Worm (Caenorhabditis elegans): ENCODE data around the gene hpo-9.
A peak's percentile ranks its signal among the peaks of the same experiment; 100 is the strongest.

hpo-9 gene

ce11 chrV:7264042-7264441 is 27.1 kb upstream of the hpo-9 start, which contains the start of gene C13A2.9:
Gene C13A2.9, minus strand, starts transcription at chrV:7264142.
- TF ChIP-seq efl-3 (GFP tag; optimal IDR thresholded peaks at IDR 0.05) = no peak
- TF ChIP-seq ama-1 (optimal IDR thresholded peaks at IDR 0.05) = no peak
- no peak for TF ChIP-seq nhr-77 (tag; optimal IDR thresholded peaks at IDR 0.05)
- no peak for TF ChIP-seq lin-35 (GFP tag; optimal IDR thresholded peaks at IDR 0.05)
- TF ChIP-seq snpc-4 (tag; optimal IDR thresholded peaks at IDR 0.05) = no peak
- TF ChIP-seq unc-98 (GFP tag; IDR thresholded peaks at IDR 0.05) = no peak
- TF ChIP-seq tlp-1 (tag; optimal IDR thresholded peaks at IDR 0.05) = no peak
- no peak for TF ChIP-seq nhr-11 (tag; optimal IDR thresholded peaks at IDR 0.05)
- no peak for TF ChIP-seq lin-13 (GFP tag; optimal IDR thresholded peaks at IDR 0.05)
- TF ChIP-seq jun-1 (tag; optimal IDR thresholded peaks at IDR 0.05) = no peak
- no peak for TF ChIP-seq zag-1 (tag; optimal IDR thresholded peaks at IDR 0.05)
- no peak for TF ChIP-seq ztf-11 (tag; optimal IDR thresholded peaks at IDR 0.05)
- no peak for TF ChIP-seq C04F5.9 (tag; optimal IDR thresholded peaks at IDR 0.05)
- no peak for TF ChIP-seq ceh-90 (tag; optimal IDR thresholded peaks at IDR 0.05)
- TF ChIP-seq fkh-10 (GFP tag; optimal IDR thresholded peaks at IDR 0.05) = no peak
- TF ChIP-seq ceh-63 (GFP tag; optimal IDR thresholded peaks at IDR 0.05) = no peak
- no peak for TF ChIP-seq nhr-71 (tag; optimal IDR thresholded peaks at IDR 0.05)

- TF ChIP-seq ztf-11 (tag; optimal IDR thresholded peaks at IDR 0.05) (no peak), nhr-20 (tag; optimal IDR thresholded peaks at IDR 0.05) (no peak), isw-1 (GFP tag; IDR thresholded peaks at IDR 0.05) (no peak), fkh-10 (GFP tag; optimal IDR thresholded peaks at IDR 0.05) (no peak), grh-1 (GFP tag; IDR thresholded peaks at IDR 0.05) (no peak), aha-1 (tag; optimal IDR thresholded peaks at IDR 0.05) (no peak)
Observed at ce11 chrV:7258965-7259364, 22.0 kb upstream of the hpo-9 start, which contains the start of gene C13A2.12. Gene C13A2.12, plus strand, starts transcription at chrV:7259265.

- TF ChIP-seq unc-30 (tag; optimal IDR thresholded peaks at IDR 0.05) (no peak), fkh-4 (tag; optimal IDR thresholded peaks at IDR 0.05; ENCODE audit: borderline replicate concordance) (no peak), elt-2 (tag; optimal IDR thresholded peaks at IDR 0.05) (no peak), nhr-84 (tag; optimal IDR thresholded peaks at IDR 0.05) (no peak), sup-37 (GFP tag; optimal IDR thresholded peaks at IDR 0.05) (no peak), ceh-90 (tag; optimal IDR thresholded peaks at IDR 0.05) (no peak), dsc-1 (tag; optimal IDR thresholded peaks at IDR 0.05) (no peak), irx-1 (tag; optimal IDR thresholded peaks at IDR 0.05) (no peak), tlp-1 (tag; optimal IDR thresholded peaks at IDR 0.05) (no peak), C04F5.9 (tag; optimal IDR thresholded peaks at IDR 0.05) (no peak), zag-1 (tag; optimal IDR thresholded peaks at IDR 0.05) (no peak), fos-1 (tag; optimal IDR thresholded peaks at IDR 0.05) (no peak), Y116A8C.19 (tag; optimal IDR thresholded peaks at IDR 0.05; ENCODE audit: borderline replicate concordance) (no peak), nhr-90 (tag; optimal IDR thresholded peaks at IDR 0.05; ENCODE audit: poor library complexity) (no peak), efl-1 (optimal IDR thresholded peaks at IDR 0.05) (no peak), efl-1 (GFP tag; optimal IDR thresholded peaks at IDR 0.05 in 1 of 2) (no peak), lir-3 (tag; optimal IDR thresholded peaks at IDR 0.05; ENCODE audit: poor library complexity) (no peak)
Observed at ce11 chrV:7255095-7255494, 18.2 kb upstream of the hpo-9 start, which contains the start of gene C05C8.8. Gene C05C8.8, minus strand, starts transcription at chrV:7255195.

- no peak for TF ChIP-seq aha-1 (tag; optimal IDR thresholded peaks at IDR 0.05)
- TF ChIP-seq pag-3 (tag; optimal IDR thresholded peaks at IDR 0.05; ENCODE audit: borderline replicate concordance, insufficient read depth) = no peak
- TF ChIP-seq tbx-2 (tag; optimal IDR thresholded peaks at IDR 0.05) = no peak
- no peak for TF ChIP-seq nhr-71 (tag; optimal IDR thresholded peaks at IDR 0.05)
- TF ChIP-seq unc-62 (GFP tag; optimal IDR thresholded peaks at IDR 0.05) = no peak
- TF ChIP-seq lin-15B (tag; optimal IDR thresholded peaks at IDR 0.05) = no peak
- TF ChIP-seq elt-3 (tag; optimal IDR thresholded peaks at IDR 0.05) = peak in 1 of 6 experiments; percentile 48
- peak; percentile 58 for TF ChIP-seq nhr-85 (tag)
- no peak for TF ChIP-seq lin-13 (GFP tag; optimal IDR thresholded peaks at IDR 0.05)
- TF ChIP-seq ceh-82 (tag; optimal IDR thresholded peaks at IDR 0.05) = no peak
Observed at ce11 chrV:7248227-7248953, 11.5 kb upstream of the hpo-9 start.
